Worm (Caenorhabditis elegans) whole organism, L4/young adult: Measurements from ENCODE around the gene F58E2.3.
A peak's percentile ranks its signal among the peaks of the same experiment; 100 is the strongest.

ENCODE experiments used
- W03F9.2 ChIP-seq: fragments of 150-350 bp; optimal IDR thresholded peaks from 2 replicates; lab custom pipeline; 2014; ENCODE audit warnings: missing biosample characterization, missing genetic modification characterization
- dao-5 ChIP-seq: sonication (generic microtip); optimal IDR thresholded peaks from 2 replicates; lab custom pipeline; 2016; ENCODE audit warnings: missing genotype, missing genetic modification characterization, moderate library complexity, missing compliant biosample characterization
- him-1 ChIP-seq: sonication (generic microtip); optimal IDR thresholded peaks from 2 replicates; lab custom pipeline; 2016; ENCODE audit warnings: missing genotype, missing genetic modification reagents, missing genetic modification characterization, missing compliant biosample characterization

The F58E2.3 gene

DNA sequence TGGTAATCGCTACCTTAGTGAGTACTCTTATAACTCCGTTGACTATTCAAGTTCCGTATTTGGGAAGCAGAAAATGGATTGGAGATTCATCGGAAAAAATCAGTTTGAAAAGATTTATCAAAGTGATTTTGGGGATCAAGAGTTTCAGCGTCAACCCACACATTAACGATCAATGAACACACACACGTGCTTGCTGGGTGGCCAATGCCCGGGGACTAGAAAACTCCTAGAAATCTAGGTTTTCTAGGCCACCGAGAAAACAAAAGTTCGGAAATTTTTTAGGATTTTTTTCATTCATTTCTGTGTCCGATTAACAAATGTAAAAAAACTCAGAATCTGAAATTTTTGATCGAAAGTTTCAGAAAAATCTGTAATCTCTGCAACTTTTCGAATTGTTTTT lies 38.7 kb downstream of the F58E2.3 start:
- TF ChIP-seq him-1 (tag; lab: Kevin White, UChicago) (no peak), dao-5 (no peak)

DNA sequence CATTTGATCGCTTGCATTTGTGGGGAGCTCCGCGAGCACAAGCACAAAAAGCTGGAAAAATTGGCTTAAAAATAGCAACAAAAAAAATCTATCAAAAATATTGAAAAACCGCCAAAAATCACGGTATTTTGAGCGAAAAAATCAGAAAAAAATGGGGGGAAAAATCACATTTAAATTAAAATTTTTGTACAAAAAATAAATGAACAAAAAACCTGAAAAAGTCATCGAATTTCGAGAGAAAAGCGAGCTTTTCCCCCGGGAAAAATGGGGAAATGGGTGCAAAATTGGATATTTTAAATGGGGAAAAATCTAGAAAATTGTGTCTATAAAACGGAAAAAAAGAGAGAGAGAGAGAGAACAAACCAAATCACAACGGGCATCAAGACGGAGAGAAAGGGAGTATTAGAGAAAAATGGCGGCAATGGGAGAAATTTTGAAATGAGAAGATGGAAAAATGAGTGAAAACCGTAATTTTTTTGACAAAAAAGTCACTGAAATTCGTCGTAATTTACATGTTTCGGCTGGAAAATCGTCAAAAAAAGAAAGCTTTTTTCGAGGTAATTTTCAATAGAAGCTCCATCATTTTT lies 42.3 kb downstream of the F58E2.3 start, which contains the start of gene ced-10:
Gene ced-10, minus strand, starts transcription at position 51 of the 587 bp plus-strand sequence.
- TF ChIP-seq dao-5 (no peak), W03F9.2 (tag; lab: Kevin White, UChicago) (no peak), him-1 (tag; lab: Kevin White, UChicago) (no peak)

DNA sequence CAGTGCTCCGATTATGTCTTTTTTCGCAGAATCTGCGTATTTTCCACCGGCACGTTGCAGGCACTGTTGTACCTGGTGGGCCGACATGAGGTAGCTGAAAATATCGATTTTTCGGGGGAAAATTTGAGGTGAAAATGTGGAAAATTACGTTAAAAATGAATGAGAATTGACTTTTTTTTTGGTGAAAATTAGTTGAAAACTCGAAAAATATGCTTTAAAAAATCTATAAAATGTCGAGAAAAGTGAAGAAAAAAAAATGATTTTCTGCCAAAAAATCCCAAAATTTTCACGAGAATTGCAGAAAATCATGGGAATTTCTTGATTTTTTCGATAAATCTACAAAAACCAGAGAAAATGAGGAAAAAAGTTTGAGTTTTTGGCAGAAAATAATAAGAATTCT lies 47.2 kb downstream of the F58E2.3 start, which contains the start of gene tsg-101:
Gene tsg-101, minus strand, starts transcription at position 101 of the 400 bp plus-strand sequence.
- TF ChIP-seq W03F9.2 (tag; lab: Kevin White, UChicago) = no peak
- no peak for TF ChIP-seq dao-5
- no peak for TF ChIP-seq him-1 (tag; lab: Kevin White, UChicago)

DNA sequence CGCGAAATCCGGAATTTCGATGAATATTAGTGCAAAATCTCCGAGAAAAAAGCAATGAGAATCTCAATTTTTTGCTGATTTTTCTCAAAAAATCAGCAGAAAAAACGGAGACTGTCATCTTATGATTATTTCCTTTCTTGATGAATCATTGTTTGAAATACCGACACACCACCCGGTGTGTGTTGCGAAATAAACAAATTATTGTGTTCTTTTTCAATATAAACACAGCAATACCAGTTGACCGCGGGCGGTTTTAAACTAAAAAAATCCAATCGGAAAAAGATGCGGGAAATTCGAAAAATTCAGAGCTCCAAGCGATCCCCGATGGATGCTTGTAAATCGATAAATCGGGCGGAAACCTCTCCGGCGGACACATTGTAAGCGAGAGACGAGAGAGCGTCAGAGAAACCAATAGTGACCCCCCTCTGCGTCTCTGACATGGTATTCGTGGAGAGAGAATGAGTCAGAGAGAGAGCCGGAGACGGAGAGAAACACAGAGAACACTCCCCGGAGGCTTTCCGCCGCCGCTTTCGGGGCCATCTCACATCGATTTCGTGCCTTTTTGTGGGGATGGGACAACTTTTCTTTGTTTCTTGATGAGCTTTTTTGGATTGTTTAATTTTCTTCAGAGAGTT lies 48.3 kb downstream of the F58E2.3 start:
- TF ChIP-seq W03F9.2 (tag; lab: Kevin White, UChicago) (no peak), him-1 (tag; lab: Kevin White, UChicago) (peak; percentile 41), dao-5 (no peak)

DNA sequence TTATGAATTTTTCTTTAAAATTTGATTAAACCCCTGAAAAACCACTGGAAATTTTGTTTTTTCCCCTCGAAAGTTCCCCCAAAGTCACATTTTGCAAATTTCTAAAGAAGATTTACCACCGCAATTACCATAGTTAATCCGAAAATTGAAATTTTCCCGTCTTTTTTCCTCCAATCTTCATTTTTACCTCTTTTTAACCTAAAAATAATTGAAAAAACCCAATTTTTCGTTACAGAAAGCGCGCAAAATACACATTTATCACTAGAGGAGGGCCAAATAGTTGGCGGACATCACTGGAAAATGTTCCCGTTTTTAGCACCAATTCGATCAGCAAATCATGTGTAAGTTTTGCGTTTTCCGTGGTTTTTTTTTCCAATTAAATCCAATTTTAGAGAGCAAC lies 49.4 kb downstream of the F58E2.3 start, which contains the start of gene unc-33:
Gene unc-33, plus strand, starts transcription at position 301 of the 400 bp plus-strand sequence.
- TF ChIP-seq him-1 (tag; lab: Kevin White, UChicago) (no peak), W03F9.2 (tag; lab: Kevin White, UChicago) (no peak), dao-5 (no peak)

DNA sequence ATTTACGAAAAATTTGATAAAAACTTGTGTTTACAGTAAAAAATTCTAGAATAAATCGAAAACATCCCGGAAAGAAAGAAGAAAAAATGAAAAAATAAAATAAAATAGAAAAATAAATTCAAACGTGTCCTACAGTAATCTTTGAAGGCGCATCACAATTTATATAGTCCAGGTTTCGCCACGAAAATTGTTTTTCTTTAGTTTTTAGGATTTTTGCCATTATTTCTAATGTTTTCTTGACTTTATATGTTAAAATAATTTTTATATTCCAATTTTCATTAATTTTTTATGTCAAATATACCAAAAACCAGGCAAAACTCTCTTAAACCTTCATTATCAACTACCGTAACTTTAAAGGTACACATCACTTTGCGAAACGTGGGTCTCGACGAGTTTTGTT lies 50.4 kb downstream of the F58E2.3 start:
- TF ChIP-seq dao-5 (no peak), W03F9.2 (tag; lab: Kevin White, UChicago) (peak; percentile 19)

DNA sequence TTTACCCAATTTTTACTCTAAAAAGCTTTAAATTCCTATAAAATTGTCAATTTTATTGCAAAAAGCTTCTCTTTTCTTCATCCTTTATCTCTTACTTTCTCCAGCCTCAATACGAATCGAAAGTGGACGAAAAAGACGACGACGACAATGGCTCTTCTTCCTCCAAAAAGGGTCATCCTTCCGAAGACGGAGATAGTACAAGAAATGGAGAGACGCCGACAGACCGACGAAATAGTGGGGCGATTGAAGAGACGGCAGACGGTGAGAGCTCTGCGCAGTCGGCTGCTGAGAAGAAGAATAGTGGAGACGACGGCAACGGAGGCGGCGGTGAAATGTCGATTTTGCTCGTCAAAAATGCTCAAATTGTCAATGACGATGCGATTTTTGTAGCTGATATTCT lies 52.1 kb downstream of the F58E2.3 start:
- TF ChIP-seq W03F9.2 (tag; lab: Kevin White, UChicago) (no peak), him-1 (tag; lab: Kevin White, UChicago) (no peak), dao-5 (no peak)
